Worm (Caenorhabditis elegans) whole organism, L4 larva: Measurements from ENCODE around the gene W08E12.5.

Experiments used
- F10B5.3 ChIP-seq: sonication (generic microtip); optimal IDR thresholded peaks from 2 replicates; lab custom pipeline; 2016; ENCODE audit warnings: mild to moderate bottlenecking, missing genetic modification characterization, missing compliant biosample characterization
- F37D6.2 ChIP-seq: sonication (generic microtip); optimal IDR thresholded peaks from 2 replicates; lab custom pipeline; 2016; ENCODE audit warnings: mild to moderate bottlenecking, missing genetic modification characterization, missing compliant biosample characterization
- F44E2.7 ChIP-seq: fragments of 200-800 bp; sonication (Bioruptor generic); IDR thresholded peaks from 2 replicates; pipeline ENCODE4 v2.1.2; 2022; ENCODE audit warnings: missing genetic modification characterization, missing compliant biosample characterization
- F49E8.2 ChIP-seq: sonication (generic microtip); optimal IDR thresholded peaks from 2 replicates; lab custom pipeline; 2016; ENCODE audit warnings: missing compliant biosample characterization, mild to moderate bottlenecking, missing genetic modification characterization, borderline replicate concordance
- R02D3.7 ChIP-seq: fragments of 150-350 bp; sonication (generic microtip); optimal IDR thresholded peaks from 3 replicates; lab custom pipeline; 2014; ENCODE audit warnings: missing biosample characterization, missing genetic modification characterization
- T26A8.4 ChIP-seq: fragments of 200-800 bp; sonication (Bioruptor generic); IDR thresholded peaks from 2 replicates; pipeline ENCODE4 v1.3.6; 2022; ENCODE audit warnings: missing genetic modification characterization, missing compliant biosample characterization
- Y5F2A.4 ChIP-seq: fragments of 200-800 bp; sonication (Bioruptor generic); optimal IDR thresholded peaks from 2 replicates; lab custom pipeline; 2018; ENCODE audit warnings: mild to moderate bottlenecking, missing genetic modification characterization, missing compliant biosample characterization
- Y75B8A.6 ChIP-seq: fragments of 200-800 bp; sonication (Bioruptor generic); IDR thresholded peaks from 2 replicates; pipeline ENCODE4 v1.3.6; 2022; ENCODE audit warnings: missing genetic modification reagents, missing genetic modification characterization, missing compliant biosample characterization
- ZK337.2 ChIP-seq: fragments of 200-800 bp; sonication (Bioruptor generic); IDR thresholded peaks from 2 replicates; pipeline ENCODE4 v1.3.6; 2022; ENCODE audit warnings: missing genetic modification reagents, missing genetic modification characterization, missing compliant biosample characterization
- ZK546.5 ChIP-seq, 2 experiments: sonication (generic microtip); optimal IDR thresholded peaks; 2 replicates each; lab custom pipeline; 2017; ENCODE audit warnings: missing biosample characterization in 2 of 2, missing genetic modification characterization in 2 of 2
- aha-1 ChIP-seq: fragments of 150-350 bp; peaks from one replicate; lab custom pipeline; 2014; ENCODE audit warnings: missing biosample characterization, missing genetic modification characterization
- arid-1 ChIP-seq: fragments of 200-800 bp; sonication (Bioruptor generic); conservative IDR thresholded peaks from 2 replicates; pipeline ENCODE4 v1.3.6; 2022; ENCODE audit warnings: missing genetic modification reagents, missing genetic modification characterization, missing compliant biosample characterization
- ceh-28 ChIP-seq: fragments of 150-350 bp; optimal IDR thresholded peaks from 2 replicates; lab custom pipeline; 2014; ENCODE audit warnings: missing biosample characterization, missing genetic modification reagents, missing genetic modification characterization
- ceh-82 ChIP-seq: sonication (generic microtip); optimal IDR thresholded peaks from 2 replicates; lab custom pipeline; 2017; ENCODE audit warnings: missing biosample characterization, missing genetic modification characterization
- ctbp-1 ChIP-seq: fragments of 200-800 bp; sonication (Bioruptor generic); IDR thresholded peaks from 2 replicates; pipeline ENCODE4 v1.3.6; 2022; ENCODE audit warnings: missing genetic modification reagents, missing genetic modification characterization, missing compliant biosample characterization
- daf-8 ChIP-seq: fragments of 200-800 bp; sonication (Bioruptor generic); IDR thresholded peaks from 2 replicates; pipeline ENCODE4 v1.3.6; 2022; ENCODE audit warnings: missing genetic modification characterization, missing compliant biosample characterization
- dmd-6 ChIP-seq: fragments of 200-800 bp; sonication (Bioruptor generic); IDR thresholded peaks from 2 replicates; pipeline ENCODE4 v1.3.6; 2022; ENCODE audit warnings: missing genetic modification reagents, missing genetic modification characterization, missing compliant biosample characterization
- dve-1 ChIP-seq: sonication (generic microtip); optimal IDR thresholded peaks from 2 replicates; lab custom pipeline; 2017; ENCODE audit warnings: antibody characterized with exemption, mild to moderate bottlenecking, missing genetic modification characterization, missing compliant biosample characterization; ENCODE audit not compliant: insufficient read depth
- egl-27 ChIP-seq: sonication (generic microtip); optimal IDR thresholded peaks from 3 replicates; lab custom pipeline; 2017; ENCODE audit warnings: missing biosample characterization, missing genetic modification reagents, missing genetic modification characterization
- egl-43 ChIP-seq: fragments of 200-800 bp; sonication (Bioruptor generic); IDR thresholded peaks from 2 replicates; pipeline ENCODE4 v1.3.6; 2022; ENCODE audit warnings: missing genetic modification reagents, missing genetic modification characterization, missing compliant biosample characterization
- fkh-10 ChIP-seq: fragments of 150-350 bp; optimal IDR thresholded peaks from 2 replicates; lab custom pipeline; 2014; ENCODE audit warnings: missing biosample characterization, missing genetic modification reagents, missing genetic modification characterization
- gei-8 ChIP-seq: fragments of 200-800 bp; sonication (Bioruptor generic); optimal IDR thresholded peaks from 2 replicates; lab custom pipeline; 2018; ENCODE audit warnings: mild to moderate bottlenecking, missing genetic modification characterization, missing compliant biosample characterization
- hmg-1.1 ChIP-seq: fragments of 200-800 bp; sonication (Bioruptor generic); IDR thresholded peaks from 2 replicates; pipeline ENCODE4 v1.3.6; 2022; ENCODE audit warnings: missing genetic modification reagents, missing genetic modification characterization, missing compliant biosample characterization
- jun-1 ChIP-seq: fragments of 150-350 bp; optimal IDR thresholded peaks from 2 replicates; lab custom pipeline; 2014; ENCODE audit warnings: missing biosample characterization, missing genetic modification reagents, missing genetic modification characterization
- lim-7 ChIP-seq: fragments of 200-800 bp; sonication (Bioruptor generic); IDR thresholded peaks from 2 replicates; pipeline ENCODE4 v1.3.6; 2022; ENCODE audit warnings: missing genetic modification characterization, missing compliant biosample characterization
- lin-1 ChIP-seq: fragments of 200-800 bp; sonication (Bioruptor generic); IDR thresholded peaks from 2 replicates; pipeline ENCODE4 v1.3.6; 2022; ENCODE audit warnings: missing genetic modification reagents, missing genetic modification characterization, missing compliant biosample characterization
- lin-13 ChIP-seq: fragments of 150-350 bp; optimal IDR thresholded peaks from 2 replicates; lab custom pipeline; 2014; ENCODE audit warnings: missing biosample characterization, missing genetic modification reagents, missing genetic modification characterization
- lin-38 ChIP-seq: fragments of 200-800 bp; sonication (Bioruptor generic); IDR thresholded peaks from 2 replicates; pipeline ENCODE4 v1.3.6; 2022; ENCODE audit warnings: missing genetic modification reagents, missing genetic modification characterization, missing compliant biosample characterization
- lir-3 ChIP-seq: sonication (generic microtip); optimal IDR thresholded peaks from 2 replicates; lab custom pipeline; 2016; ENCODE audit warnings: mild to moderate bottlenecking, missing genetic modification characterization, missing compliant biosample characterization
- lsy-2 ChIP-seq, 2 experiments: fragments of 150-350 bp in 1 of 2; sonication (generic microtip) in 1 of 2; optimal IDR thresholded peaks; 2 replicates each; lab custom pipeline; 2014 to 2017; ENCODE audit warnings: missing biosample characterization in 2 of 2, missing genetic modification characterization in 2 of 2
- mdl-1 ChIP-seq, 2 experiments: fragments of 150-350 bp in 1 of 2; sonication (generic microtip) in 1 of 2; optimal IDR thresholded peaks; 2 replicates each; lab custom pipeline; 2014 to 2017; ENCODE audit warnings: missing biosample characterization in 2 of 2, missing genetic modification characterization in 2 of 2
- nhr-10 ChIP-seq: fragments of 150-350 bp; optimal IDR thresholded peaks from 2 replicates; lab custom pipeline; 2014; ENCODE audit warnings: missing biosample characterization, missing genetic modification characterization
- nhr-11 ChIP-seq: fragments of 150-350 bp; optimal IDR thresholded peaks from 2 replicates; lab custom pipeline; 2014; ENCODE audit warnings: missing biosample characterization, missing genetic modification characterization
- nhr-237 ChIP-seq: sonication (generic microtip); optimal IDR thresholded peaks from 2 replicates; lab custom pipeline; 2017; ENCODE audit warnings: missing biosample characterization, missing genetic modification characterization
- nhr-41 ChIP-seq: fragments of 200-800 bp; sonication (Bioruptor generic); IDR thresholded peaks from 2 replicates; pipeline ENCODE4 v1.3.6; 2022; ENCODE audit warnings: missing genetic modification reagents, missing genetic modification characterization, missing compliant biosample characterization
- nhr-42 ChIP-seq: fragments of 200-800 bp; sonication (Bioruptor generic); IDR thresholded peaks from 2 replicates; pipeline ENCODE4 v1.3.6; 2022; ENCODE audit warnings: missing genetic modification characterization, missing compliant biosample characterization
- pha-4 ChIP-seq, 2 experiments: fragments of 150-350 bp in 1 of 2; fragments of 200-800 bp in 1 of 2; sonication (Bioruptor generic) in 1 of 2; IDR thresholded peaks in 1 of 2; optimal IDR thresholded peaks in 1 of 2; 2 replicates each; pipeline versions ENCODE4 v1.3.6 to Lab custom; 2014 to 2022; ENCODE audit warnings: missing genetic modification characterization in 2 of 2, missing genetic modification reagents in 2 of 2, missing biosample characterization in 1 of 2, missing compliant biosample characterization in 1 of 2
- saeg-2 ChIP-seq: fragments of 200-800 bp; sonication (Bioruptor generic); IDR thresholded peaks from 2 replicates; pipeline ENCODE4 v1.3.6; 2022; ENCODE audit warnings: missing genetic modification reagents, missing genetic modification characterization, missing compliant biosample characterization
- set-16 ChIP-seq: fragments of 200-800 bp; sonication (Bioruptor generic); IDR thresholded peaks from 2 replicates; pipeline ENCODE4 v1.3.6; 2022; ENCODE audit warnings: missing genetic modification reagents, missing genetic modification characterization, missing compliant biosample characterization
- snpc-1.2 ChIP-seq: fragments of 200-800 bp; sonication (Bioruptor generic); IDR thresholded peaks from 2 replicates; pipeline ENCODE4 v1.3.6; 2022; ENCODE audit warnings: missing genetic modification reagents, missing genetic modification characterization, missing compliant biosample characterization
- spr-1 ChIP-seq: sonication (generic microtip); optimal IDR thresholded peaks from 2 replicates; lab custom pipeline; 2016; ENCODE audit warnings: mild to moderate bottlenecking, missing genetic modification characterization, missing compliant biosample characterization
- tag-97 ChIP-seq: fragments of 200-800 bp; sonication (Bioruptor generic); IDR thresholded peaks from 2 replicates; pipeline ENCODE4 v1.3.6; 2022; ENCODE audit warnings: missing genetic modification characterization, missing compliant biosample characterization
- unc-39 ChIP-seq: sonication (generic microtip); optimal IDR thresholded peaks from 2 replicates; lab custom pipeline; 2017; ENCODE audit warnings: missing biosample characterization, missing genetic modification characterization
- zfp-2 ChIP-seq: sonication (generic microtip); optimal IDR thresholded peaks from 2 replicates; lab custom pipeline; 2016; ENCODE audit warnings: mild to moderate bottlenecking, missing genetic modification characterization, missing compliant biosample characterization
- zip-2 ChIP-seq: fragments of 150-350 bp; optimal IDR thresholded peaks from 2 replicates; lab custom pipeline; 2014; ENCODE audit warnings: missing biosample characterization, missing genetic modification characterization
- ztf-11 ChIP-seq: fragments of 150-350 bp; optimal IDR thresholded peaks from 2 replicates; lab custom pipeline; 2014; ENCODE audit warnings: missing biosample characterization, missing genetic modification characterization

The W08E12.5 gene

DNA sequence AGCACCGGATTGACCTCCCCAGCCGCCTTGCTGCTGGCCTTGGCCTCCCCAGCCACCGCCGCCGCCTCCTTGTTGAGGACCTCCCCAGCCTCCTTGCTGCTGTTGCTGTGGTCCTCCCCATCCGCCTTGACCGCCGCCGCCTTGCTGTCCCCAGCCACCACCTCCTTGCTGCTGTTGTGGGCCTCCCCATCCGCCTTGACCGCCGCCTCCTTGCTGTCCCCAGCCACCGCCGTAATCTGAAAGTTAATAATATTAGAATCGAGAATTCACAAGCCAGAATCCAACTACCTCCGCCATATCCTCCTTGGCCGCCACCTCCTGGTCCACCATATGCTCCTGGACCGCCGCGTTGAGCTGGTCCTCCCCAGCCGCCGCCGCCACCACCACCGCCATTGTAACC, 36.7 kb downstream of the W08E12.5 start (continued):
- TF ChIP-seq ZK337.2 (GFP tag; lab: Robert Waterston, UW): no peak
- TF ChIP-seq fkh-10: no peak
- no peak for TF ChIP-seq F49E8.2 (tag; lab: Kevin White, UChicago)
- peak; percentile 24 for TF ChIP-seq aha-1
- TF ChIP-seq zip-2 (tag; lab: Kevin White, UChicago): no peak
- TF ChIP-seq nhr-42: no peak
- TF ChIP-seq unc-39: no peak
- TF ChIP-seq zfp-2 (tag; lab: Kevin White, UChicago): no peak
- peak; percentile 75; the same call in 1 of the 2 replicates for TF ChIP-seq pha-4 (GFP tag; IDR thresholded peaks at IDR 0.05; lab: Robert Waterston, UW)
- no peak for TF ChIP-seq pha-4 (tag; optimal IDR thresholded peaks at IDR 0.05; lab: Kevin White, UChicago)
- TF ChIP-seq T26A8.4 (GFP tag; lab: Robert Waterston, UW): no peak
- TF ChIP-seq set-16 (GFP tag; lab: Robert Waterston, UW): peak; percentile 99
- TF ChIP-seq lin-38 (GFP tag; lab: Robert Waterston, UW): no peak
- TF ChIP-seq daf-8 (GFP tag; lab: Robert Waterston, UW): no peak
- TF ChIP-seq saeg-2 (GFP tag; lab: Robert Waterston, UW): no peak
- no peak for TF ChIP-seq Y75B8A.6 (GFP tag; lab: Robert Waterston, UW)
- no peak for TF ChIP-seq nhr-41 (GFP tag; lab: Robert Waterston, UW)
- no peak for TF ChIP-seq hmg-1.1 (GFP tag; lab: Robert Waterston, UW)
- no peak for TF ChIP-seq F10B5.3 (tag; lab: Kevin White, UChicago)
- no peak for TF ChIP-seq nhr-11 (tag; lab: Kevin White, UChicago)

DNA sequence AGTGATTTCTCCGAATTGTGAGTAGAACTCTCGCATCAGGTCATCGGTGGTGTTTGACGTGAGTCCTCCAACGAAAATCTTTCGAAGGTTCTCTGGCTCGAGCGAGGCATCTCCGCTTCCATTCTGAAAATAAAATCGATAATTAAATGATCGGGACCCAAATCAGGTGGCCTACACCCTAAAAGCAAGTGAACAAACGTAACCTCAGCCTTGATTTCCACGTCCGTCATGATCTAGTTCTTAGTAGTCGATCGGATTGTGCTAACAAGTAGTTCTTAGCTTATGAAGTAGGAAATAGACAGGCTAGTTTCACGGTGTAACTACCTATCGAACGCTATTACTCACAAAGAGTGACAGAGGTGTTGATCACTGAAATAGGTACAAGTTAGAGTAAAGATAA, 37.6 kb downstream of the W08E12.5 start:
- TF ChIP-seq arid-1 (GFP tag; lab: Robert Waterston, UW) (0 out of 2 replicates have a peak, but pooled peaks have one; percentile 4), lim-7 (GFP tag; lab: Robert Waterston, UW) (peak; percentile 63; the same call in 1 of the 2 replicates), lin-38 (GFP tag; lab: Robert Waterston, UW) (0 out of 2 replicates have a peak, but pooled peaks have one; percentile 32), zfp-2 (tag; lab: Kevin White, UChicago) (no peak), Y5F2A.4 (GFP tag; lab: Kevin White, UChicago) (peak; percentile 27), lin-1 (GFP tag; lab: Robert Waterston, UW) (peak; percentile 68; the same call in 1 of the 2 replicates), nhr-10 (tag; lab: Kevin White, UChicago) (no peak), set-16 (GFP tag; lab: Robert Waterston, UW) (no peak), nhr-42 (no peak), snpc-1.2 (0 out of 2 replicates have a peak, but pooled peaks have one; percentile 26), dve-1 (tag; lab: Kevin White, UChicago) (no peak), egl-43 (GFP tag; lab: Robert Waterston, UW) (0 out of 2 replicates have a peak, but pooled peaks have one; percentile 16), ceh-28 (tag; lab: Kevin White, UChicago) (peak; percentile 8), jun-1 (tag; lab: Kevin White, UChicago) (no peak), nhr-237 (tag; lab: Kevin White, UChicago) (no peak), ctbp-1 (peak; percentile 66)

DNA sequence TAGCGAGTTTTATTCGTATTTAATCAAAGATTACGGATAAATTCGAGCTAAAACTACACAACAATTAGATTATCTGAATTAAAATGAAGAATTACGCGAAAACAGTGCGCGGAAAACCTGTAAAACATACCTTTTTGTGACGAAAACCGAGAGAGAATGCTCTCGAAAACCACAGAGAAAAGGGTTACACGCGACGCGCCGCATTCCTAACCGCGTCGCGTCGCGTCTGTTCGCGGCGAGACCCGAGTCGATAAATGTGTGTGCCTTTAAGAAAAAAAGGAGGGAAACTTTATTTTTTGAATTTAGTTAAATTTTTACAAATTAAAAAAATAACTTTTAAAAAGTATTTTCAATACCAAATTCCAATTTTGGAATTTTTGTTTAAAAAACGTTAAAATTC, 38.1 kb downstream of the W08E12.5 start, which contains the start of gene hrpa-1:
Gene hrpa-1 (minus strand): TSS at position 192 of the 400 bp plus-strand sequence.
- TF ChIP-seq Y5F2A.4 (GFP tag; lab: Kevin White, UChicago) (no peak), dmd-6 (peak; percentile 27; the same call in 1 of the 2 replicates), nhr-41 (GFP tag; lab: Robert Waterston, UW) (no peak), zip-2 (tag; lab: Kevin White, UChicago) (peak; percentile 67), nhr-11 (tag; lab: Kevin White, UChicago) (peak; percentile 51), mdl-1 (tag; optimal IDR thresholded peaks at IDR 0.05; lab: Kevin White, UChicago) (peak in 1 of 2 experiments; percentile 64), egl-27 (tag; lab: Kevin White, UChicago) (no peak), lin-1 (GFP tag; lab: Robert Waterston, UW) (no peak), gei-8 (GFP tag; lab: Kevin White, UChicago) (no peak), ceh-82 (tag; lab: Kevin White, UChicago) (no peak), F37D6.2 (tag; lab: Kevin White, UChicago) (peak; percentile 60), lin-13 (GFP tag; lab: Kevin White, UChicago) (peak; percentile 83), lir-3 (no peak), spr-1 (tag; lab: Kevin White, UChicago) (peak; percentile 61), nhr-10 (tag; lab: Kevin White, UChicago) (no peak), lsy-2 (tag; optimal IDR thresholded peaks at IDR 0.05; lab: Kevin White, UChicago) (peak; percentile 40 to 95), F44E2.7 (no peak), tag-97 (GFP tag; lab: Robert Waterston, UW) (no peak), ZK546.5 (tag; optimal IDR thresholded peaks at IDR 0.05; lab: Kevin White, UChicago) (peak in 1 of 2 experiments; percentile 39), snpc-1.2 (no peak), unc-39 (no peak), R02D3.7 (tag; lab: Kevin White, UChicago) (no peak), dve-1 (tag; lab: Kevin White, UChicago) (peak; percentile 85), ztf-11 (tag; lab: Kevin White, UChicago) (no peak), ceh-28 (tag; lab: Kevin White, UChicago) (no peak)
